Fruit fly (Drosophila melanogaster) whole organism, prepupa: Measurements from ENCODE around the gene HHEX.

Experiments used
- CG16779 ChIP-seq: fragments of 200-800 bp; sonication (Bioruptor generic); optimal IDR thresholded peaks from 3 replicates; lab custom pipeline; 2017; ENCODE audit warnings: missing biosample characterization, mild to moderate bottlenecking, missing genetic modification characterization
- CG3032 ChIP-seq: fragments of 200-800 bp; optimal IDR thresholded peaks from 2 replicates; lab custom pipeline; 2019; ENCODE audit warnings: missing biosample characterization, mild to moderate bottlenecking, missing genetic modification characterization, moderate library complexity
- CG32006 ChIP-seq: fragments of 200-800 bp; sonication (Bioruptor generic); optimal IDR thresholded peaks from 3 replicates; lab custom pipeline; 2017; ENCODE audit warnings: missing biosample characterization, mild to moderate bottlenecking, missing genetic modification characterization
- CG9139 ChIP-seq: fragments of 200-800 bp; sonication (Bioruptor generic); optimal IDR thresholded peaks from 3 replicates; lab custom pipeline; 2017; ENCODE audit warnings: missing biosample characterization, mild to moderate bottlenecking, missing genetic modification characterization
- Ets21C ChIP-seq: fragments of 200-800 bp; sonication (Bioruptor generic); optimal IDR thresholded peaks from 3 replicates; lab custom pipeline; 2016; ENCODE audit warnings: missing biosample characterization, missing genetic modification characterization
- Ets96B ChIP-seq: fragments of 200-800 bp; optimal IDR thresholded peaks from 2 replicates; lab custom pipeline; 2019; ENCODE audit warnings: missing biosample characterization, mild to moderate bottlenecking, missing genetic modification characterization, moderate library complexity
- Lpt ChIP-seq: fragments of 200-800 bp; sonication (Bioruptor generic); optimal IDR thresholded peaks from 3 replicates; lab custom pipeline; 2016; ENCODE audit warnings: missing biosample characterization, missing genetic modification characterization
- Met ChIP-seq: fragments of 200-800 bp; sonication (Bioruptor generic); optimal IDR thresholded peaks from 3 replicates; lab custom pipeline; 2016; ENCODE audit warnings: missing biosample characterization, missing genetic modification characterization
- Smox ChIP-seq: fragments of 200-800 bp; sonication (Bioruptor generic); optimal IDR thresholded peaks from 3 replicates; lab custom pipeline; 2016; ENCODE audit warnings: missing biosample characterization, missing genetic modification characterization
- achi ChIP-seq: fragments of 200-800 bp; sonication (Bioruptor generic); optimal IDR thresholded peaks from 3 replicates; lab custom pipeline; 2016; ENCODE audit warnings: missing biosample characterization, missing genetic modification characterization
- acj6 ChIP-seq: fragments of 200-800 bp; sonication (Bioruptor generic); optimal IDR thresholded peaks from 3 replicates; lab custom pipeline; 2016; ENCODE audit warnings: missing biosample characterization, missing genetic modification characterization
- lz ChIP-seq: fragments of 200-800 bp; sonication (Bioruptor generic); optimal IDR thresholded peaks from 3 replicates; lab custom pipeline; 2016; ENCODE audit warnings: missing biosample characterization, missing genetic modification characterization
- salr ChIP-seq, 2 experiments: fragments of 200-800 bp; sonication (Bioruptor generic); optimal IDR thresholded peaks; 3 replicates each; lab custom pipeline; 2016 to 2018; ENCODE audit warnings: missing biosample characterization in 2 of 2, missing genetic modification characterization in 2 of 2, mild to moderate bottlenecking in 1 of 2

DNA sequence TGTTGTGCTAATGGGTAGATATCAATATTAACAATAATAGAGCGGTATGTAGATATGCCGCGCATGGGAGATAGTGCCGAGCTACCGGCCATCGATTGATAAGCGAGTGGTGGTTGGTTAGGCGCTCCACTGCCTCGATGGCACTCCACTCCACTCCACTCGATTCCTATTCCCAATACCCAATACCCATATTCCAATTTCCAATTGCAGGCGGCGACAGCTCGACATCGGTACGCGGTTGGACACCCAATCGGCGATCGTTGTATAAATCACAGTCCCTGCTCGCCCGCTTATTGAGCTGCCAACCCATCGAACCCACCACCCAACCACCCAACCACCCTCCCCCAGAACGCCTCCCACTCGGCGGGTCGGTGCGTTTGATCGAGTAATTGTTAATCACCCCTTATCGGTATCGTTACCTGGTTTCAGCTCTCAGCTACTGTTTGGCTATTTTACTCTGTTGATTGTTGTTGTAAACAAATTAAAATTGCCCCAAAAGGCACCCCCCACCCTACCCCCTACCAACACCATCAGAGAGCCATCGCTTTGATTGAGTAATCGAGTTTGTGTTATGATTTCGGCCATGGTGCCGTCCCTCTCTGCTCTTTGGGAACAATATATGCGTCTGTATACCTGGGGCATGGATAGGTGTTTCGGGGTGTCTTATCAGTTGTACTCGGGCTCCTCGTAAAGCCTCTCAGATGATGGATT lies at the start of gene HHEX:
- TF ChIP-seq CG3032 (no peak), CG32006 (no peak), Ets21C (GFP tag; lab: Kevin White, UChicago) (no peak), Met (GFP tag; lab: Kevin White, UChicago) (no peak), lz (no peak), CG16779 (tag; lab: Kevin White, UChicago) (no peak), Ets96B (no peak), achi (GFP tag; lab: Kevin White, UChicago) (no peak), Smox (GFP tag; lab: Kevin White, UChicago) (no peak), salr (GFP tag; optimal IDR thresholded peaks at IDR 0.05; lab: Kevin White, UChicago) (no peak), acj6 (GFP tag; lab: Kevin White, UChicago) (no peak), Lpt (GFP tag; lab: Kevin White, UChicago) (no peak), CG9139 (no peak)
